Worm (Caenorhabditis elegans) whole organism, L4/young adult: ENCODE results near the gene flp-18.

Experiments used
- W03F9.2 ChIP-seq: fragments of 150-350 bp; optimal IDR thresholded peaks from 2 replicates; lab custom pipeline; 2014; ENCODE audit warnings: missing biosample characterization, missing genetic modification characterization
- dao-5 ChIP-seq: sonication (generic microtip); optimal IDR thresholded peaks from 2 replicates; lab custom pipeline; 2016; ENCODE audit warnings: missing genotype, missing genetic modification characterization, moderate library complexity, missing compliant biosample characterization
- him-1 ChIP-seq: sonication (generic microtip); optimal IDR thresholded peaks from 2 replicates; lab custom pipeline; 2016; ENCODE audit warnings: missing genotype, missing genetic modification reagents, missing genetic modification characterization, missing compliant biosample characterization

Gene flp-18

ce11 chrX:2969447-2969989 is 48.8 kb downstream of the flp-18 start:
- TF ChIP-seq dao-5: no peak
- no peak for TF ChIP-seq W03F9.2 (tag; lab: Kevin White, UChicago)
- TF ChIP-seq him-1 (tag; lab: Kevin White, UChicago): no peak

- no peak for TF ChIP-seq him-1 (tag; lab: Kevin White, UChicago)
- TF ChIP-seq dao-5: no peak
- TF ChIP-seq W03F9.2 (tag; lab: Kevin White, UChicago): no peak
Observed at ce11 chrX:2966252-2966651, 52.1 kb downstream of the flp-18 start.
